Fruit fly (Drosophila melanogaster): Measurements from ENCODE around the gene CG32107.

CG32107 gene

dm6 chr3L:12832355-12832881, 28.7 kb downstream of the CG32107 start (continued):
- TF ChIP-seq zfh2 (GFP tag; optimal IDR thresholded peaks at IDR 0.05) (no peak), CG11560 (tag; IDR thresholded peaks at IDR 0.05) (no peak), sima (GFP tag; optimal IDR thresholded peaks at IDR 0.05) (no peak), E2f2 (GFP tag; IDR thresholded peaks at IDR 0.05) (peak; percentile 48; the same call in 1 of the 2 replicates), disco-r (GFP tag; optimal IDR thresholded peaks at IDR 0.05) (no peak), Mad (GFP tag; optimal IDR thresholded peaks at IDR 0.05) (no peak), Sox102F (GFP tag; optimal IDR thresholded peaks at IDR 0.05) (no peak), CG8089 (GFP tag; optimal IDR thresholded peaks at IDR 0.05) (no peak), Atf3 (GFP tag; optimal IDR thresholded peaks at IDR 0.05) (no peak), ERR (GFP tag; optimal IDR thresholded peaks at IDR 0.05) (peak; percentile 8), Scr (GFP tag; IDR thresholded peaks at IDR 0.05; ENCODE audit: partially characterized antibody) (0 out of 2 replicates have a peak, but pooled peaks have one; percentile 31), lab (GFP tag; optimal IDR thresholded peaks at IDR 0.05) (peak; percentile 55), salm (tag; optimal IDR thresholded peaks at IDR 0.05) (no peak), tx (GFP tag; optimal IDR thresholded peaks at IDR 0.05) (no peak), ken (GFP tag; IDR thresholded peaks at IDR 0.05) (no peak), Nf-YA (GFP tag; IDR thresholded peaks at IDR 0.05) (0 out of 2 replicates have a peak, but pooled peaks have one; percentile 28), bowl (GFP tag; IDR thresholded peaks at IDR 0.05) (no peak), crp (GFP tag; optimal IDR thresholded peaks at IDR 0.05) (no peak), tio (GFP tag; optimal IDR thresholded peaks at IDR 0.05) (no peak), CG32532 (GFP tag; IDR thresholded peaks at IDR 0.05) (peak; percentile 43; the same call in 1 of the 2 replicates), CG13296 (GFP tag; optimal IDR thresholded peaks at IDR 0.05) (peak; percentile 35), crol (GFP tag; IDR thresholded peaks at IDR 0.05) (no peak; the same call in 1 of the 2 replicates), amos (GFP tag; IDR thresholded peaks at IDR 0.05; ENCODE audit: partially characterized antibody) (no peak; the same call in 1 of the 2 replicates), org-1 (GFP tag; optimal IDR thresholded peaks at IDR 0.05) (no peak), Dip2 (GFP tag; IDR thresholded peaks at IDR 0.05) (no peak), CG15479 (GFP tag; optimal IDR thresholded peaks at IDR 0.05) (no peak), CG3065 (GFP tag; optimal IDR thresholded peaks at IDR 0.05) (no peak), CG15696 (tag; optimal IDR thresholded peaks at IDR 0.05) (no peak), CG13287 (GFP tag; IDR thresholded peaks at IDR 0.05; ENCODE audit: partially characterized antibody) (0 out of 2 replicates have a peak, but pooled peaks have one; percentile 33), seq (GFP tag; IDR thresholded peaks at IDR 0.05) (peak; percentile 36; the same call in 1 of the 2 replicates), gem (tag; optimal IDR thresholded peaks at IDR 0.05) (no peak), CG12659 (GFP tag; optimal IDR thresholded peaks at IDR 0.05) (no peak), pum (GFP tag; optimal IDR thresholded peaks at IDR 0.05) (no peak), CG1233 (GFP tag; optimal IDR thresholded peaks at IDR 0.05) (peak; percentile 28), dm (GFP tag; optimal IDR thresholded peaks at IDR 0.05) (no peak), sug (tag; optimal IDR thresholded peaks at IDR 0.05) (peak; percentile 12), CG18619 (GFP tag; optimal IDR thresholded peaks at IDR 0.05) (no peak), Kr (GFP tag; optimal IDR thresholded peaks at IDR 0.05) (no peak), CG34376 (GFP tag; optimal IDR thresholded peaks at IDR 0.05) (peak; percentile 41), CG11695 (GFP tag; IDR thresholded peaks at IDR 0.05) (no peak), lmd (GFP tag; IDR thresholded peaks at IDR 0.05) (no peak), jing (GFP tag; optimal IDR thresholded peaks at IDR 0.05) (no peak), HLH54F (GFP tag; optimal IDR thresholded peaks at IDR 0.05) (no peak), CG9817 (tag; optimal IDR thresholded peaks at IDR 0.05) (no peak), CG7745 (tag; optimal IDR thresholded peaks at IDR 0.05) (peak; percentile 1), CG7357 (GFP tag; IDR thresholded peaks at IDR 0.05) (no peak), so (GFP tag; IDR thresholded peaks at IDR 0.05) (peak; percentile 46; the same call in 1 of the 3 replicates), Eip74EF (GFP tag; optimal IDR thresholded peaks at IDR 0.05) (no peak), z (GFP tag; IDR thresholded peaks at IDR 0.05) (no peak), mirr (GFP tag; optimal IDR thresholded peaks at IDR 0.05) (peak; percentile 20)
